Worm (Caenorhabditis elegans): ENCODE measurements around the gene F54C8.7.

- TF ChIP-seq elt-1 (tag; optimal IDR thresholded peaks at IDR 0.05): no peak
- no peak for TF ChIP-seq snpc-4 (tag; optimal IDR thresholded peaks at IDR 0.05)
- TF ChIP-seq nhr-11 (tag; optimal IDR thresholded peaks at IDR 0.05): no peak
- TF ChIP-seq ztf-4 (tag; optimal IDR thresholded peaks at IDR 0.05): peak; percentile 57
These were observed 3.6 kb upstream of the F54C8.7 start for ce11 chrIII:9457192-9458103.

Measured in whole organism, L2 larva.